Fruit fly (Drosophila melanogaster) whole organism, pupa: Measurements from ENCODE around the gene CG14384.

ENCODE experiments used
- CG13204 ChIP-seq: fragments of 200-800 bp; sonication (Bioruptor generic); optimal IDR thresholded peaks from 2 replicates; lab custom pipeline; 2018; ENCODE audit warnings: missing biosample characterization, mild to moderate bottlenecking, missing genetic modification characterization, moderate library complexity
- CG17806 ChIP-seq: fragments of 200-800 bp; sonication (Bioruptor generic); optimal IDR thresholded peaks from 2 replicates; lab custom pipeline; 2018; ENCODE audit warnings: missing biosample characterization, mild to moderate bottlenecking, missing genetic modification characterization, moderate library complexity
- CG32121 ChIP-seq: fragments of 200-800 bp; sonication (Bioruptor generic); IDR thresholded peaks from 2 replicates; pipeline ENCODE4 v1.3.6; 2022; ENCODE audit warnings: missing biosample characterization, missing genetic modification characterization
- Pif1A ChIP-seq: fragments of 200-800 bp; sonication (Bioruptor generic); optimal IDR thresholded peaks from 3 replicates; lab custom pipeline; 2016; ENCODE audit warnings: missing biosample characterization, missing genetic modification characterization

dm6 chr3R:12972106-12972505 lies 4.6 kb upstream of the CG14384 start:
- TF ChIP-seq CG17806 (tag; lab: Kevin White, UChicago) (no peak), CG32121 (no peak), Pif1A (GFP tag; lab: Kevin White, UChicago) (no peak), CG13204 (GFP tag; lab: Kevin White, UChicago) (no peak)
